Worm (Caenorhabditis elegans): Measurements from ENCODE around the gene mtss-1.

- TF ChIP-seq egl-27 (tag; optimal IDR thresholded peaks at IDR 0.05) (no peak), ztf-11 (tag; optimal IDR thresholded peaks at IDR 0.05) (no peak), unc-62 (GFP tag; optimal IDR thresholded peaks at IDR 0.05 in 1 of 2) (peak in 1 of 2 experiments; percentile 94), unc-62 (tag; optimal IDR thresholded peaks at IDR 0.05) (no peak), lin-39 (tag; optimal IDR thresholded peaks at IDR 0.05) (no peak)
Measured at ce11 chrIII:8731973-8732372, 36.1 kb upstream of the mtss-1 start.
